Fruit fly (Drosophila melanogaster) Kc167 (cell line): ENCODE data around the gene CG5026.

ENCODE experiments used
- Myc ChIP-seq: fragments of >200 bp; optimal IDR thresholded peaks from 2 replicates; lab custom pipeline; 2017; ENCODE audit warnings: missing external identifiers
- Sin3A ChIP-seq: fragments of >200 bp; optimal IDR thresholded peaks from 2 replicates; lab custom pipeline; 2018; ENCODE audit warnings: missing external identifiers
- h ChIP-seq: fragments of >200 bp; optimal IDR thresholded peaks from 3 replicates; lab custom pipeline; 2018; ENCODE audit warnings: missing external identifiers
- insv ChIP-seq: fragments of >200 bp; optimal IDR thresholded peaks from 3 replicates; lab custom pipeline; 2018; ENCODE audit warnings: missing external identifiers
- psq ChIP-seq: fragments of >200 bp; optimal IDR thresholded peaks from 2 replicates; lab custom pipeline; 2017; ENCODE audit warnings: missing external identifiers
- ttk ChIP-seq: sonication (Bioruptor generic); optimal IDR thresholded peaks from 2 replicates; lab custom pipeline; 2017; ENCODE audit warnings: missing external identifiers

The CG5026 gene

dm6 chr3L:8951507-8951906, 16.8 kb upstream of the CG5026 start:
- no peak for TF ChIP-seq Myc
- TF ChIP-seq insv (lab: Kevin White, UChicago): no peak
- TF ChIP-seq psq (lab: Kevin White, UChicago): no peak
- TF ChIP-seq ttk (lab: Kevin White, UChicago): no peak
- TF ChIP-seq Sin3A: no peak
- no peak for TF ChIP-seq h

- TF ChIP-seq Sin3A: no peak
- TF ChIP-seq psq (lab: Kevin White, UChicago): no peak
- TF ChIP-seq ttk (lab: Kevin White, UChicago): no peak
- no peak for TF ChIP-seq h
- no peak for TF ChIP-seq insv (lab: Kevin White, UChicago)
- TF ChIP-seq Myc: no peak
Observed at dm6 chr3L:8952549-8953198, 15.7 kb upstream of the CG5026 start.

- TF ChIP-seq Sin3A: no peak
- TF ChIP-seq h: no peak
- TF ChIP-seq ttk (lab: Kevin White, UChicago): no peak
- TF ChIP-seq insv (lab: Kevin White, UChicago): no peak
- TF ChIP-seq psq (lab: Kevin White, UChicago): no peak
- no peak for TF ChIP-seq Myc
Observed at dm6 chr3L:8953199-8953956, 14.9 kb upstream of the CG5026 start.

- TF ChIP-seq insv (lab: Kevin White, UChicago) (no peak), psq (lab: Kevin White, UChicago) (no peak), ttk (lab: Kevin White, UChicago) (no peak), Sin3A (no peak), h (no peak), Myc (no peak)
Observed at dm6 chr3L:8953962-8954647, 14.2 kb upstream of the CG5026 start, which contains the start of the genes CG43783 and orb2. Gene CG43783 (minus strand): TSS chr3L:8954272. Gene orb2 (minus strand): TSS chr3L:8954463.

- no peak for TF ChIP-seq Myc
- no peak for TF ChIP-seq Sin3A
- no peak for TF ChIP-seq h
- no peak for TF ChIP-seq ttk (lab: Kevin White, UChicago)
- no peak for TF ChIP-seq psq (lab: Kevin White, UChicago)
Observed at dm6 chr3L:8954648-8955033, 13.7 kb upstream of the CG5026 start, which contains the start of gene GNBP3. Gene GNBP3 (plus strand): TSS chr3L:8955021.

dm6 chr3L:8955199-8955598, 13.1 kb upstream of the CG5026 start:
- TF ChIP-seq psq (lab: Kevin White, UChicago) (no peak), Myc (no peak), Sin3A (no peak), ttk (lab: Kevin White, UChicago) (no peak), insv (lab: Kevin White, UChicago) (no peak), h (no peak)

- TF ChIP-seq Myc (no peak), Sin3A (no peak), psq (lab: Kevin White, UChicago) (no peak), insv (lab: Kevin White, UChicago) (no peak), h (no peak), ttk (lab: Kevin White, UChicago) (no peak)
Observed at dm6 chr3L:8956669-8957068, 11.7 kb upstream of the CG5026 start, which contains the start of gene mRpL12. Gene mRpL12 (plus strand): TSS chr3L:8956791.

- TF ChIP-seq Myc: no peak
- TF ChIP-seq ttk (lab: Kevin White, UChicago): no peak
- no peak for TF ChIP-seq Sin3A
- TF ChIP-seq insv (lab: Kevin White, UChicago): no peak
- TF ChIP-seq h: no peak
- TF ChIP-seq psq (lab: Kevin White, UChicago): no peak
Observed at dm6 chr3L:8958557-8958956, 9.8 kb upstream of the CG5026 start, which contains the start of gene CG13313. Gene CG13313 (plus strand): TSS chr3L:8958857.

dm6 chr3L:8964458-8964857, 3.9 kb upstream of the CG5026 start, which contains the start of gene ValRS-m:
Gene ValRS-m (minus strand): TSS chr3L:8964769.
- no peak for TF ChIP-seq insv (lab: Kevin White, UChicago)
- no peak for TF ChIP-seq h
- no peak for TF ChIP-seq ttk (lab: Kevin White, UChicago)
- no peak for TF ChIP-seq Myc
- no peak for TF ChIP-seq Sin3A
- TF ChIP-seq psq (lab: Kevin White, UChicago): no peak

- TF ChIP-seq Sin3A (no peak), h (no peak), Myc (no peak), psq (lab: Kevin White, UChicago) (no peak), insv (lab: Kevin White, UChicago) (no peak)
Observed at dm6 chr3L:8966324-8967011, 1.9 kb upstream of the CG5026 start, which contains the start of the genes CG5653 and CG5021. Gene CG5653 (minus strand): TSS chr3L:8966374. Gene CG5021 (plus strand): TSS chr3L:8966829.
